Worm (Caenorhabditis elegans) whole organism, L1 larva: Measurements from ENCODE around the gene Y39A1C.1.
"Not testable (repeated sequence)": the region's sequence is repeated elsewhere in the genome, so short reads cannot be mapped to it uniquely, and the experiment has no call there.

Experiments
- C04F5.9 ChIP-seq: sonication (generic microtip); optimal IDR thresholded peaks from 2 replicates; lab custom pipeline; 2016; ENCODE audit warnings: missing genetic modification characterization, missing compliant biosample characterization
- Y116A8C.19 ChIP-seq: sonication (generic microtip); optimal IDR thresholded peaks from 2 replicates; lab custom pipeline; 2016; ENCODE audit warnings: missing compliant biosample characterization, missing genetic modification characterization, borderline replicate concordance
- ama-1 ChIP-seq: fragments of 150-350 bp; optimal IDR thresholded peaks from 2 replicates; lab custom pipeline; 2014
- ceh-8 ChIP-seq: fragments of 200-800 bp; sonication (Bioruptor generic); optimal IDR thresholded peaks from 2 replicates; lab custom pipeline; 2018; ENCODE audit warnings: mild to moderate bottlenecking, missing genetic modification characterization, moderate library complexity, missing compliant biosample characterization
- ceh-82 ChIP-seq, 3 experiments: fragments of 150-350 bp in 1 of 3; sonication (generic microtip) in 2 of 3; optimal IDR thresholded peaks; 2 replicates each; lab custom pipeline; 2014 to 2017; ENCODE audit warnings: missing biosample characterization in 3 of 3, missing genetic modification characterization in 3 of 3
- ceh-90 ChIP-seq: sonication (generic microtip); optimal IDR thresholded peaks from 2 replicates; lab custom pipeline; 2016; ENCODE audit warnings: missing genetic modification characterization, missing compliant biosample characterization
- ces-1 ChIP-seq: fragments of 150-350 bp; optimal IDR thresholded peaks from 2 replicates; lab custom pipeline; 2014; ENCODE audit warnings: missing biosample characterization, missing genetic modification reagents, missing genetic modification characterization
- dpl-1 ChIP-seq, 3 experiments: fragments of 150-350 bp in 2 of 3; sonication (generic microtip) in 1 of 3; optimal IDR thresholded peaks; 2 replicates each; lab custom pipeline; 2014 to 2017; ENCODE audit warnings: missing biosample characterization in 3 of 3, missing genetic modification characterization in 3 of 3, missing genetic modification reagents in 3 of 3
- dsc-1 ChIP-seq: sonication (generic microtip); optimal IDR thresholded peaks from 2 replicates; lab custom pipeline; 2016; ENCODE audit warnings: mild to moderate bottlenecking, missing genetic modification characterization, missing compliant biosample characterization
- efl-1 ChIP-seq, 4 experiments: fragments of 150-350 bp; optimal IDR thresholded peaks in 3 of 4; peaks in 1 of 4; 1 replicate in 1 of 4; 2 replicates in 3 of 4; lab custom pipeline; 2014; ENCODE audit warnings: missing biosample characterization in 2 of 4, missing genetic modification characterization in 2 of 4, missing genetic modification reagents in 2 of 4
- efl-3 ChIP-seq: fragments of 200-800 bp; sonication (Bioruptor generic); optimal IDR thresholded peaks from 2 replicates; lab custom pipeline; 2018; ENCODE audit warnings: mild to moderate bottlenecking, missing genetic modification characterization, missing compliant biosample characterization
- elt-2 ChIP-seq: sonication (generic microtip); optimal IDR thresholded peaks from 2 replicates; lab custom pipeline; 2016; ENCODE audit warnings: missing genetic modification characterization, mild to moderate bottlenecking, inconsistent platforms, missing compliant biosample characterization, missing genetic modification reagents
- fkh-4 ChIP-seq: sonication (generic microtip); optimal IDR thresholded peaks from 2 replicates; lab custom pipeline; 2016; ENCODE audit warnings: missing compliant biosample characterization, missing genetic modification characterization, borderline replicate concordance
- fkh-8 ChIP-seq: sonication (generic microtip); optimal IDR thresholded peaks from 2 replicates; lab custom pipeline; 2016; ENCODE audit warnings: mild to moderate bottlenecking, missing genetic modification characterization, missing compliant biosample characterization
- fos-1 ChIP-seq: fragments of 150-350 bp; optimal IDR thresholded peaks from 2 replicates; lab custom pipeline; 2014; ENCODE audit warnings: missing biosample characterization, missing genetic modification characterization
- grh-1 ChIP-seq: fragments of 200-800 bp; sonication (Bioruptor generic); IDR thresholded peaks from 2 replicates; pipeline ENCODE4 v1.3.6; 2022; ENCODE audit warnings: missing genetic modification reagents, missing genetic modification characterization, missing compliant biosample characterization
- hlh-4 ChIP-seq: sonication (generic microtip); optimal IDR thresholded peaks from 2 replicates; lab custom pipeline; 2016; ENCODE audit warnings: mild to moderate bottlenecking, missing genetic modification characterization, missing compliant biosample characterization
- hpl-2 ChIP-seq: fragments of 150-350 bp; optimal IDR thresholded peaks from 2 replicates; lab custom pipeline; 2014; ENCODE audit warnings: missing biosample characterization, missing genetic modification reagents, missing genetic modification characterization
- lin-14 ChIP-seq: fragments of 200-800 bp; sonication (Bioruptor generic); optimal IDR thresholded peaks from 2 replicates; lab custom pipeline; 2018; ENCODE audit warnings: mild to moderate bottlenecking, missing genetic modification characterization, moderate library complexity, missing compliant biosample characterization
- lin-15B ChIP-seq: fragments of 150-350 bp; sonication (generic microtip); optimal IDR thresholded peaks from 3 replicates; lab custom pipeline; 2014; ENCODE audit warnings: missing biosample characterization, missing genetic modification characterization
- lin-35 ChIP-seq, 2 experiments: fragments of 150-350 bp; optimal IDR thresholded peaks; 2 replicates each; lab custom pipeline; 2014; ENCODE audit warnings: missing biosample characterization in 2 of 2, missing genetic modification characterization in 2 of 2, missing genetic modification reagents in 2 of 2
- lsy-2 ChIP-seq, 2 experiments: fragments of 150-350 bp; optimal IDR thresholded peaks; 2 replicates each; lab custom pipeline; 2014; ENCODE audit warnings: missing biosample characterization in 2 of 2, missing genetic modification characterization in 2 of 2
- mab-9 ChIP-seq: fragments of 200-800 bp; sonication (Bioruptor generic); IDR thresholded peaks from 2 replicates; pipeline ENCODE4 v1.3.6; 2022; ENCODE audit warnings: missing genetic modification reagents, missing genetic modification characterization, missing compliant biosample characterization
- mdl-1 ChIP-seq, 2 experiments: fragments of 150-350 bp; optimal IDR thresholded peaks; 2 replicates each; lab custom pipeline; 2014 to 2017; ENCODE audit warnings: missing biosample characterization in 2 of 2, missing genetic modification characterization in 2 of 2, inconsistent platforms in 1 of 2
- mep-1 ChIP-seq: fragments of 150-350 bp; optimal IDR thresholded peaks from 2 replicates; lab custom pipeline; 2014; ENCODE audit warnings: missing biosample characterization, missing genetic modification characterization
- nhr-19 ChIP-seq: fragments of 200-800 bp; sonication (Bioruptor generic); conservative IDR thresholded peaks from 2 replicates; pipeline ENCODE4 v1.3.6; 2022; ENCODE audit warnings: missing genetic modification characterization, missing compliant biosample characterization
- nhr-237 ChIP-seq: fragments of 150-350 bp; optimal IDR thresholded peaks from 2 replicates; lab custom pipeline; 2014; ENCODE audit warnings: missing biosample characterization, missing genetic modification characterization
- nhr-28 ChIP-seq: fragments of 150-350 bp; optimal IDR thresholded peaks from 2 replicates; lab custom pipeline; 2014; ENCODE audit warnings: missing biosample characterization, missing genetic modification characterization
- nhr-47 ChIP-seq: sonication (generic microtip); optimal IDR thresholded peaks from 2 replicates; lab custom pipeline; 2016; ENCODE audit warnings: mild to moderate bottlenecking, missing genetic modification characterization, moderate library complexity, missing compliant biosample characterization
- nhr-71 ChIP-seq: sonication (generic microtip); optimal IDR thresholded peaks from 2 replicates; lab custom pipeline; 2016; ENCODE audit warnings: mild to moderate bottlenecking, missing genetic modification characterization, moderate library complexity, missing compliant biosample characterization
- nhr-77 ChIP-seq: fragments of 150-350 bp; optimal IDR thresholded peaks from 2 replicates; lab custom pipeline; 2014; ENCODE audit warnings: missing biosample characterization, missing genetic modification characterization
- pax-3 ChIP-seq: fragments of 200-800 bp; sonication (Bioruptor generic); optimal IDR thresholded peaks from 2 replicates; lab custom pipeline; 2018; ENCODE audit warnings: mild to moderate bottlenecking, missing genetic modification characterization, moderate library complexity, missing compliant biosample characterization
- rnt-1 ChIP-seq: sonication (generic microtip); optimal IDR thresholded peaks from 2 replicates; lab custom pipeline; 2016; ENCODE audit warnings: mild to moderate bottlenecking, missing genetic modification characterization, moderate library complexity, missing compliant biosample characterization
- skn-1 ChIP-seq: fragments of 150-350 bp; optimal IDR thresholded peaks from 2 replicates; lab custom pipeline; 2014; ENCODE audit warnings: missing biosample characterization, missing genetic modification characterization
- snpc-4 ChIP-seq: fragments of 150-350 bp; optimal IDR thresholded peaks from 2 replicates; lab custom pipeline; 2014; ENCODE audit warnings: missing biosample characterization, missing genetic modification characterization
- snu-23 ChIP-seq: sonication (generic microtip); optimal IDR thresholded peaks from 2 replicates; lab custom pipeline; 2016; ENCODE audit warnings: missing genetic modification characterization, missing compliant biosample characterization
- sox-4 ChIP-seq: sonication (generic microtip); optimal IDR thresholded peaks from 2 replicates; lab custom pipeline; 2016; ENCODE audit warnings: missing genetic modification characterization, missing compliant biosample characterization
- sptf-1 ChIP-seq: fragments of 150-350 bp; optimal IDR thresholded peaks from 2 replicates; lab custom pipeline; 2014; ENCODE audit warnings: missing biosample characterization, missing genetic modification characterization
- sup-37 ChIP-seq: fragments of 200-800 bp; sonication (Bioruptor generic); optimal IDR thresholded peaks from 2 replicates; lab custom pipeline; 2018; ENCODE audit warnings: mild to moderate bottlenecking, missing genetic modification characterization, missing compliant biosample characterization
- tbx-2 ChIP-seq: sonication (generic microtip); optimal IDR thresholded peaks from 2 replicates; lab custom pipeline; 2016; ENCODE audit warnings: missing genetic modification characterization, missing compliant biosample characterization
- unc-98 ChIP-seq: fragments of 200-800 bp; sonication (Bioruptor generic); IDR thresholded peaks from 2 replicates; pipeline ENCODE4 v1.3.6; 2022; ENCODE audit warnings: missing genetic modification characterization, missing compliant biosample characterization
- zip-4 ChIP-seq: fragments of 200-800 bp; sonication (Bioruptor generic); optimal IDR thresholded peaks from 2 replicates; lab custom pipeline; 2018; ENCODE audit warnings: mild to moderate bottlenecking, missing genetic modification characterization, moderate library complexity, missing compliant biosample characterization
- ztf-11 ChIP-seq, 2 experiments: sonication (generic microtip); optimal IDR thresholded peaks; 2 replicates each; lab custom pipeline; 2016 to 2017; ENCODE audit warnings: missing genetic modification characterization in 2 of 2, missing biosample characterization in 1 of 2, missing compliant biosample characterization in 1 of 2
- ztf-4 ChIP-seq: fragments of 150-350 bp; optimal IDR thresholded peaks from 2 replicates; lab custom pipeline; 2014; ENCODE audit warnings: missing biosample characterization, missing genetic modification characterization

Y39A1C.1 gene

ce11 chrIII:10855398-10855880 is at the start of gene Y39A1C.1:
Y39A1C.1 (plus strand) TSS chrIII:10855448.
- TF ChIP-seq skn-1, result peak; percentile 5
- TF ChIP-seq C04F5.9, result no peak
- TF ChIP-seq efl-1 (optimal IDR thresholded peaks at IDR 0.05; lab: Kevin White, UChicago), result peak; percentile 14 to 18
- TF ChIP-seq efl-1 (GFP tag; optimal IDR thresholded peaks at IDR 0.05 in 1 of 2; lab: Kevin White, UChicago), result peak in 1 of 2 experiments; percentile 22
- TF ChIP-seq Y116A8C.19 (tag; lab: Kevin White, UChicago), result no peak
- no peak for TF ChIP-seq fos-1 (tag; lab: Kevin White, UChicago)
- no peak for TF ChIP-seq lin-15B (tag; lab: Kevin White, UChicago)
- no peak for TF ChIP-seq efl-3
- peak in 1 of 3 experiments; percentile 5 for TF ChIP-seq dpl-1 (GFP tag; optimal IDR thresholded peaks at IDR 0.05; lab: Kevin White, UChicago)
- TF ChIP-seq unc-98 (GFP tag; lab: Robert Waterston, UW), result no peak
- TF ChIP-seq nhr-71 (tag; lab: Kevin White, UChicago), result peak; percentile 46
- TF ChIP-seq fkh-8 (tag; lab: Kevin White, UChicago), result peak; percentile 50
- TF ChIP-seq nhr-19, result peak; percentile 3; the same call in 1 of the 2 replicates
- no peak for TF ChIP-seq nhr-237 (tag; lab: Kevin White, UChicago)
- no peak for TF ChIP-seq sup-37
- no peak for TF ChIP-seq lin-14 (GFP tag; lab: Kevin White, UChicago)
- TF ChIP-seq mep-1 (tag; lab: Kevin White, UChicago), result no peak
- no peak for TF ChIP-seq fkh-4 (tag; lab: Kevin White, UChicago)
- TF ChIP-seq lin-35 (GFP tag; optimal IDR thresholded peaks at IDR 0.05; lab: Kevin White, UChicago), result peak in 1 of 2 experiments; percentile 34
- peak; percentile 26 for TF ChIP-seq tbx-2 (tag; lab: Kevin White, UChicago)
- no peak for TF ChIP-seq ama-1 (lab: Kevin White, UChicago)
- peak in 1 of 2 experiments; percentile 3 for TF ChIP-seq lsy-2 (tag; optimal IDR thresholded peaks at IDR 0.05; lab: Kevin White, UChicago)
- TF ChIP-seq hlh-4 (tag; lab: Kevin White, UChicago), result no peak
- peak; percentile 26 for TF ChIP-seq snu-23 (GFP tag; lab: Kevin White, UChicago)
- TF ChIP-seq elt-2 (tag; lab: Kevin White, UChicago), result no peak
- TF ChIP-seq ceh-82 (tag; optimal IDR thresholded peaks at IDR 0.05; lab: Kevin White, UChicago), result peak in 2 of 3 experiments; percentile 9 to 29
- TF ChIP-seq rnt-1 (tag; lab: Kevin White, UChicago), result peak; percentile 56
- TF ChIP-seq mab-9, result 0 out of 2 replicates have a peak, but pooled peaks have one; percentile 11
- peak; percentile 14 for TF ChIP-seq nhr-47 (tag; lab: Kevin White, UChicago)
- TF ChIP-seq pax-3 (tag; lab: Kevin White, UChicago), result no peak
- TF ChIP-seq sox-4 (tag; lab: Kevin White, UChicago), result no peak
- TF ChIP-seq ceh-8 (GFP tag; lab: Kevin White, UChicago), result no peak
- no peak for TF ChIP-seq hpl-2 (GFP tag; lab: Kevin White, UChicago)
- peak; percentile 53 for TF ChIP-seq dsc-1 (tag; lab: Kevin White, UChicago)

- TF ChIP-seq mdl-1 (tag; optimal IDR thresholded peaks at IDR 0.05; lab: Kevin White, UChicago); nhr-77 (tag; lab: Kevin White, UChicago); sptf-1 (tag; lab: Kevin White, UChicago): not testable (repeated sequence)
These were observed 49.6 kb upstream of the Y39A1C.1 start, which contains the start of gene klp-7 for ce11 chrIII:10805625-10806024. klp-7 (plus strand) TSS chrIII:10805925.

- TF ChIP-seq ces-1 (GFP tag; lab: Kevin White, UChicago) (no peak), zip-4 (GFP tag; lab: Kevin White, UChicago) (peak; percentile 26), ceh-82 (tag; optimal IDR thresholded peaks at IDR 0.05; lab: Kevin White, UChicago) (peak in 1 of 3 experiments; percentile 16), snpc-4 (tag; lab: Kevin White, UChicago) (no peak), fkh-8 (tag; lab: Kevin White, UChicago) (peak; percentile 48), ztf-11 (tag; optimal IDR thresholded peaks at IDR 0.05; lab: Kevin White, UChicago) (no peak), grh-1 (GFP tag; lab: Robert Waterston, UW) (0 out of 2 replicates have a peak, but pooled peaks have one; percentile 5), ztf-4 (no peak), nhr-28 (tag; lab: Kevin White, UChicago) (no peak), ceh-90 (no peak), lin-14 (GFP tag; lab: Kevin White, UChicago) (peak; percentile 65)
These were observed 48.4 kb upstream of the Y39A1C.1 start for ce11 chrIII:10806821-10807220.
